Fruit fly (Drosophila melanogaster) whole organism, embryonic: Measurements from ENCODE around the gene Plc21C.
A peak's percentile ranks its signal among the peaks of the same experiment; 100 is the strongest.

Experiments
- Ada2b ChIP-seq: fragments of 200-800 bp; sonication (Bioruptor generic); IDR thresholded peaks from 2 replicates; pipeline ENCODE4 v1.3.6; 2022; ENCODE audit warnings: missing biosample characterization, missing genetic modification characterization
- CG1024 ChIP-seq: fragments of 200-800 bp; sonication (Bioruptor generic); IDR thresholded peaks from 2 replicates; pipeline ENCODE4 v1.3.6; 2022; ENCODE audit warnings: missing biosample characterization, missing genetic modification characterization
- CG10431 ChIP-seq: fragments of 200-800 bp; sonication (Bioruptor generic); optimal IDR thresholded peaks from 3 replicates; lab custom pipeline; 2018; ENCODE audit warnings: missing biosample characterization, mild to moderate bottlenecking, missing genetic modification characterization
- CG13287 ChIP-seq: fragments of 200-800 bp; sonication (Bioruptor generic); IDR thresholded peaks from 2 replicates; pipeline ENCODE4 v1.3.6; 2022; ENCODE audit warnings: missing biosample characterization, missing genetic modification characterization; ENCODE audit not compliant: partially characterized antibody
- CG16779 ChIP-seq: fragments of 200-800 bp; sonication (Bioruptor generic); IDR thresholded peaks from 2 replicates; pipeline ENCODE4 v1.3.6; 2022; ENCODE audit warnings: missing biosample characterization, missing genetic modification characterization
- CG17612 ChIP-seq: fragments of 200-800 bp; sonication (Bioruptor generic); IDR thresholded peaks from 2 replicates; pipeline ENCODE4 v1.3.6; 2022; ENCODE audit warnings: missing biosample characterization, missing genetic modification characterization
- CG3163 ChIP-seq: fragments of 200-800 bp; sonication (Bioruptor generic); optimal IDR thresholded peaks from 3 replicates; lab custom pipeline; 2016; ENCODE audit warnings: missing biosample characterization, missing genetic modification characterization
- CG3407 ChIP-seq: fragments of 200-800 bp; sonication (Bioruptor generic); optimal IDR thresholded peaks from 2 replicates; lab custom pipeline; 2018; ENCODE audit warnings: missing biosample characterization, mild to moderate bottlenecking, missing genetic modification characterization
- CG3726 ChIP-seq: fragments of 200-800 bp; sonication (Bioruptor generic); IDR thresholded peaks from 3 replicates; pipeline ENCODE4, ENCODE4 v1.3.6; 2022; ENCODE audit warnings: missing biosample characterization, missing genetic modification characterization
- CG42726 ChIP-seq: fragments of 200-800 bp; sonication (Bioruptor generic); IDR thresholded peaks from 2 replicates; pipeline ENCODE4 v1.3.6; 2022; ENCODE audit warnings: missing biosample characterization, missing genetic modification characterization; ENCODE audit not compliant: partially characterized antibody
- CG43689 ChIP-seq: fragments of 200-800 bp; sonication (Bioruptor generic); IDR thresholded peaks from 2 replicates; pipeline ENCODE4 v1.3.6; 2022; ENCODE audit warnings: missing biosample characterization, missing genetic modification characterization
- CG4617 ChIP-seq: fragments of 200-800 bp; sonication (Bioruptor generic); optimal IDR thresholded peaks from 3 replicates; lab custom pipeline; 2016; ENCODE audit warnings: missing biosample characterization, missing genetic modification characterization, borderline replicate concordance
- CG4854 ChIP-seq: fragments of 200-800 bp; sonication (Bioruptor generic); optimal IDR thresholded peaks from 2 replicates; lab custom pipeline; 2016; ENCODE audit warnings: missing biosample characterization, missing genetic modification characterization, inconsistent platforms
- CG5953 ChIP-seq: fragments of 200-800 bp; sonication (Bioruptor generic); IDR thresholded peaks from 2 replicates; pipeline ENCODE4 v1.3.6; 2022; ENCODE audit warnings: missing biosample characterization, missing genetic modification characterization
- CG6791 ChIP-seq: fragments of 200-800 bp; sonication (Bioruptor generic); IDR thresholded peaks from 3 replicates; pipeline ENCODE4 v1.3.6; 2022; ENCODE audit warnings: missing biosample characterization, missing genetic modification characterization; ENCODE audit not compliant: partially characterized antibody
- CG6813 ChIP-seq: fragments of 200-800 bp; sonication (Bioruptor generic); optimal IDR thresholded peaks from 2 replicates; lab custom pipeline; 2017; ENCODE audit warnings: missing biosample characterization, missing genetic modification characterization, mild to moderate bottlenecking, moderate library complexity, missing genetic modification reagents
- CG8359 ChIP-seq: fragments of 200-800 bp; sonication (Bioruptor generic); optimal IDR thresholded peaks from 2 replicates; lab custom pipeline; 2017; ENCODE audit warnings: missing biosample characterization, mild to moderate bottlenecking, missing genetic modification characterization, borderline replicate concordance
- CG8944 ChIP-seq: fragments of 200-800 bp; sonication (Bioruptor generic); optimal IDR thresholded peaks from 3 replicates; lab custom pipeline; 2016; ENCODE audit warnings: missing biosample characterization, missing genetic modification characterization
- D19B ChIP-seq: fragments of 200-800 bp; sonication (Bioruptor generic); optimal IDR thresholded peaks from 2 replicates; lab custom pipeline; 2017; ENCODE audit warnings: missing biosample characterization, mild to moderate bottlenecking, missing genetic modification characterization
- Dbx ChIP-seq: fragments of 200-800 bp; sonication (Bioruptor generic); IDR thresholded peaks from 3 replicates; pipeline ENCODE4 v1.3.6; 2022; ENCODE audit warnings: missing biosample characterization, missing genetic modification characterization
- Deaf1 ChIP-seq: fragments of 200-800 bp; optimal IDR thresholded peaks from 3 replicates; lab custom pipeline; 2019; ENCODE audit warnings: missing biosample characterization, mild to moderate bottlenecking, missing genetic modification characterization, moderate library complexity
- Ets97D ChIP-seq: fragments of 200-800 bp; sonication (Bioruptor generic); optimal IDR thresholded peaks from 3 replicates; lab custom pipeline; 2016; ENCODE audit warnings: missing biosample characterization, missing genetic modification characterization
- GATAe ChIP-seq: fragments of 200-800 bp; sonication (Bioruptor generic); conservative IDR thresholded peaks from 2 replicates; pipeline ENCODE4 v1.3.6; 2022; ENCODE audit warnings: missing biosample characterization, missing genetic modification characterization
- Hey ChIP-seq: fragments of 200-800 bp; sonication (Bioruptor generic); optimal IDR thresholded peaks from 3 replicates; lab custom pipeline; 2018; ENCODE audit warnings: missing biosample characterization, mild to moderate bottlenecking, missing genetic modification characterization
- HmgD ChIP-seq: fragments of 200-800 bp; sonication (Bioruptor generic); optimal IDR thresholded peaks from 3 replicates; lab custom pipeline; 2016; ENCODE audit warnings: missing biosample characterization, missing genetic modification characterization
- Hmx ChIP-seq: fragments of 200-800 bp; sonication (Bioruptor generic); optimal IDR thresholded peaks from 2 replicates; lab custom pipeline; 2016; ENCODE audit warnings: missing biosample characterization, missing genetic modification characterization
- Kr ChIP-seq: fragments of 200-800 bp; sonication (Bioruptor generic); optimal IDR thresholded peaks from 2 replicates; lab custom pipeline; 2017; ENCODE audit warnings: missing biosample characterization, mild to moderate bottlenecking, missing genetic modification characterization
- PHDP ChIP-seq: fragments of 200-800 bp; sonication (Bioruptor generic); optimal IDR thresholded peaks from 3 replicates; lab custom pipeline; 2018; ENCODE audit warnings: missing biosample characterization, mild to moderate bottlenecking, missing genetic modification characterization, moderate library complexity
- Ptx1 ChIP-seq: fragments of 200-800 bp; sonication (Bioruptor generic); IDR thresholded peaks from 2 replicates; pipeline ENCODE4 v1.3.6; 2022; ENCODE audit warnings: missing biosample characterization, missing genetic modification characterization
- Sin3A ChIP-seq: fragments of >200 bp; optimal IDR thresholded peaks from 2 replicates; lab custom pipeline; 2018
- Sox100B ChIP-seq: fragments of 200-800 bp; sonication (Bioruptor generic); optimal IDR thresholded peaks from 3 replicates; lab custom pipeline; 2018; ENCODE audit warnings: missing biosample characterization, mild to moderate bottlenecking, missing genetic modification characterization
- Spps ChIP-seq: fragments of 200-800 bp; sonication (Bioruptor generic); optimal IDR thresholded peaks from 2 replicates; lab custom pipeline; 2018; ENCODE audit warnings: missing biosample characterization, mild to moderate bottlenecking, missing genetic modification characterization
- Stat92E ChIP-seq, 3 experiments: fragments of >200 bp in 2 of 3; fragments of 200-800 bp in 1 of 3; sonication (Bioruptor generic) in 1 of 3; optimal IDR thresholded peaks; 2 replicates each; lab custom pipeline; 2017 to 2019; ENCODE audit warnings: missing biosample characterization in 3 of 3, missing genetic modification characterization in 3 of 3, mild to moderate bottlenecking in 1 of 3, moderate library complexity in 1 of 3
- Tbp ChIP-seq: fragments of >200 bp; optimal IDR thresholded peaks from 2 replicates; lab custom pipeline; 2018; ENCODE audit warnings: missing biosample characterization, missing genetic modification characterization
- amos ChIP-seq: fragments of 200-800 bp; sonication (Bioruptor generic); IDR thresholded peaks from 2 replicates; pipeline ENCODE4 v1.3.6; 2022; ENCODE audit warnings: missing biosample characterization, missing genetic modification characterization; ENCODE audit not compliant: partially characterized antibody
- ap ChIP-seq: fragments of 200-800 bp; sonication (Bioruptor generic); IDR thresholded peaks from 2 replicates; pipeline ENCODE4 v1.3.6; 2022; ENCODE audit warnings: missing biosample characterization, missing genetic modification characterization
- cg ChIP-seq: fragments of 200-800 bp; sonication (Bioruptor generic); optimal IDR thresholded peaks from 3 replicates; lab custom pipeline; 2019; ENCODE audit warnings: missing biosample characterization, mild to moderate bottlenecking, missing genetic modification characterization, moderate library complexity
- crc ChIP-seq: fragments of 200-800 bp; sonication (Bioruptor generic); optimal IDR thresholded peaks from 2 replicates; lab custom pipeline; 2016; ENCODE audit warnings: missing biosample characterization, missing genetic modification characterization
- danr ChIP-seq: fragments of 200-800 bp; sonication (Bioruptor generic); IDR thresholded peaks from 2 replicates; pipeline ENCODE4 v1.3.6; 2022; ENCODE audit warnings: missing biosample characterization, missing genetic modification characterization
- dmrt11E ChIP-seq: fragments of 200-800 bp; sonication (Bioruptor generic); optimal IDR thresholded peaks from 3 replicates; lab custom pipeline; 2018; ENCODE audit warnings: missing biosample characterization, mild to moderate bottlenecking, missing genetic modification characterization, moderate library complexity
- fd64A ChIP-seq: fragments of 200-800 bp; sonication (Bioruptor generic); optimal IDR thresholded peaks from 3 replicates; lab custom pipeline; 2018; ENCODE audit warnings: missing biosample characterization, mild to moderate bottlenecking, missing genetic modification characterization
- gro ChIP-seq: fragments of 200-800 bp; sonication (Bioruptor generic); optimal IDR thresholded peaks from 2 replicates; lab custom pipeline; 2016; ENCODE audit warnings: missing biosample characterization, missing genetic modification characterization
- gsb ChIP-seq: fragments of 200-800 bp; sonication (Bioruptor generic); IDR thresholded peaks from 2 replicates; pipeline ENCODE4 v1.3.6; 2022; ENCODE audit warnings: missing biosample characterization, missing genetic modification characterization
- lmd ChIP-seq: fragments of 200-800 bp; sonication (Bioruptor generic); IDR thresholded peaks from 2 replicates; pipeline ENCODE4 v1.3.6; 2022; ENCODE audit warnings: missing biosample characterization, missing genetic modification characterization
- mld ChIP-seq: fragments of 200-800 bp; sonication (Bioruptor generic); IDR thresholded peaks from 3 replicates; pipeline ENCODE4 v1.3.6; 2022; ENCODE audit warnings: missing biosample characterization, missing genetic modification characterization; ENCODE audit not compliant: partially characterized antibody
- repo ChIP-seq: fragments of 200-800 bp; sonication (Bioruptor generic); optimal IDR thresholded peaks from 2 replicates; lab custom pipeline; 2016; ENCODE audit warnings: missing biosample characterization, missing genetic modification characterization
- run ChIP-seq: fragments of 200-800 bp; sonication (Bioruptor generic); optimal IDR thresholded peaks from 3 replicates; lab custom pipeline; 2018; ENCODE audit warnings: missing biosample characterization, mild to moderate bottlenecking, missing genetic modification characterization
- so ChIP-seq: fragments of 200-800 bp; sonication (Bioruptor generic); IDR thresholded peaks from 3 replicates; pipeline ENCODE4 v1.3.6; 2022; ENCODE audit warnings: missing biosample characterization, missing genetic modification characterization
- ssp ChIP-seq: fragments of 200-800 bp; sonication (Bioruptor generic); IDR thresholded peaks from 2 replicates; pipeline ENCODE4 v1.3.6; 2022; ENCODE audit warnings: missing biosample characterization, missing genetic modification characterization
- unc-4 ChIP-seq: fragments of 200-800 bp; sonication (Bioruptor generic); IDR thresholded peaks from 2 replicates; pipeline ENCODE4 v1.3.6; 2022; ENCODE audit warnings: missing biosample characterization, missing genetic modification characterization; ENCODE audit not compliant: partially characterized antibody

The Plc21C gene

dm6 chr2L:285596-286023 is 20.1 kb upstream of the Plc21C start (continued):
- TF ChIP-seq CG3726 (GFP tag; lab: Robert Waterston, UW) (no peak), CG6791 (GFP tag; lab: Robert Waterston, UW) (peak; percentile 57; the same call in 1 of the 3 replicates), repo (GFP tag; lab: Kevin White, UChicago) (no peak), CG3407 (GFP tag; lab: Kevin White, UChicago) (peak; percentile 19), Sin3A (lab: Kevin White, UChicago) (no peak), CG3163 (no peak), ap (no peak), Hey (tag; lab: Kevin White, UChicago) (no peak), Hmx (GFP tag; lab: Kevin White, UChicago) (peak; percentile 59), CG6813 (GFP tag; lab: Kevin White, UChicago) (peak; percentile 65), CG13287 (GFP tag; lab: Robert Waterston, UW) (peak; percentile 41; the same call in 1 of the 2 replicates), run (tag; lab: Kevin White, UChicago) (no peak), CG4854 (GFP tag; lab: Kevin White, UChicago) (no peak), Spps (tag; lab: Kevin White, UChicago) (peak; percentile 38), Dbx (GFP tag; lab: Robert Waterston, UW) (peak; percentile 64; the same call in 2 of the 3 replicates), CG10431 (peak; percentile 62), cg (GFP tag; lab: Kevin White, UChicago) (peak; percentile 0), Kr (GFP tag; lab: Kevin White, UChicago) (no peak), Sox100B (GFP tag; lab: Kevin White, UChicago) (peak; percentile 30), fd64A (GFP tag; lab: Kevin White, UChicago) (peak; percentile 16), CG8944 (GFP tag; lab: Kevin White, UChicago) (no peak), crc (GFP tag; lab: Kevin White, UChicago) (no peak), mld (GFP tag; lab: Robert Waterston, UW) (no peak), danr (GFP tag; lab: Robert Waterston, UW) (no peak), gsb (GFP tag; lab: Robert Waterston, UW) (0 out of 2 replicates have a peak, but pooled peaks have one; percentile 41), CG42726 (GFP tag; lab: Robert Waterston, UW) (peak; percentile 74), CG8359 (GFP tag; lab: Kevin White, UChicago) (no peak), CG16779 (peak; percentile 50; the same call in 1 of the 2 replicates), amos (GFP tag; lab: Robert Waterston, UW) (peak; percentile 37; the same call in 1 of the 2 replicates), CG43689 (no peak), Ptx1 (GFP tag; lab: Robert Waterston, UW) (peak; percentile 45; the same call in 1 of the 2 replicates), Deaf1 (tag; lab: Kevin White, UChicago) (peak; percentile 70), unc-4 (peak; percentile 43; the same call in 1 of the 2 replicates), CG17612 (GFP tag; lab: Robert Waterston, UW) (no peak), CG1024 (GFP tag; lab: Robert Waterston, UW) (no peak), Tbp (GFP tag; lab: Kevin White, UChicago) (no peak), GATAe (GFP tag; lab: Robert Waterston, UW) (no peak), Ada2b (GFP tag; lab: Robert Waterston, UW) (no peak), gro (peak; percentile 59), dmrt11E (tag; lab: Kevin White, UChicago) (peak; percentile 18), CG4617 (GFP tag; lab: Kevin White, UChicago) (peak; percentile 21), Stat92E (GFP tag; optimal IDR thresholded peaks at IDR 0.05; lab: Kevin White, UChicago) (peak in 1 of 3 experiments; percentile 56), HmgD (GFP tag; lab: Kevin White, UChicago) (no peak), so (no peak; the same call in 2 of the 3 replicates), CG5953 (GFP tag; lab: Robert Waterston, UW) (0 out of 2 replicates have a peak, but pooled peaks have one; percentile 29), lmd (GFP tag; lab: Robert Waterston, UW) (peak; percentile 9; the same call in 1 of the 2 replicates), D19B (no peak), PHDP (tag; lab: Kevin White, UChicago) (peak; percentile 70), Ets97D (peak; percentile 76), ssp (GFP tag; lab: Robert Waterston, UW) (peak; percentile 36; the same call in 1 of the 2 replicates)
